Worm (Caenorhabditis elegans): ENCODE data around the gene srg-37.

DNA sequence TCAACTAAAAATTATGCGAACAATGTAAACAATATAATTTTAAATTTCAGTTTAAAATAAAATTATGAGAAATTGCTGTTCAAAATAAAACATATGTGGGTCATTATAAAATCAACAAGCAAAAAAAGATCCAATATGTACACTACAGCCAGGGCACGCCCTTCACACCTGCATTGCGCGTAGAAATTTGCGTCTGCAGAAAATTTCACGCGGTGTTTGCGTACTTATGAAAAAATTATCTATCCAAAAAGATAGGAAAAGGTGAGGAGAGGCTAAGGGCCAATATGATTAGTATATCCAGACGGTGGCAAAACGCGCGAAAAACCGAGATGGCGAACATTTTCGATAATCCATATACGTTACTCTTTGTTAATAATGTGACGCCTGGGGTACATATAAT lies 9.7 kb upstream of the srg-37 start:
- no peak for TF ChIP-seq dmd-4 (tag; optimal IDR thresholded peaks at IDR 0.05; ENCODE audit: borderline replicate concordance)
- no peak for TF ChIP-seq sdc-2 (tag; optimal IDR thresholded peaks at IDR 0.05)
- no peak for TF ChIP-seq nhr-11 (tag; optimal IDR thresholded peaks at IDR 0.05)
- TF ChIP-seq pha-2 (tag; optimal IDR thresholded peaks at IDR 0.05) = no peak
- TF ChIP-seq dve-1 (tag; optimal IDR thresholded peaks at IDR 0.05) = no peak
- no peak for TF ChIP-seq ceh-48 (tag; optimal IDR thresholded peaks at IDR 0.05)
- TF ChIP-seq rnt-1 (tag; optimal IDR thresholded peaks at IDR 0.05) = no peak
